Fruit fly (Drosophila melanogaster) whole organism, embryonic: Measurements from ENCODE around the gene CG42578.
A peak's percentile ranks its signal among the peaks of the same experiment; 100 is the strongest.

Experiments
- Adf1 ChIP-seq: fragments of 200-800 bp; sonication (Bioruptor generic); IDR thresholded peaks from 2 replicates; pipeline ENCODE4 v1.3.6; 2022; ENCODE audit warnings: missing biosample characterization, missing genetic modification characterization
- Blimp-1 ChIP-seq: fragments of 200-800 bp; sonication (Bioruptor generic); optimal IDR thresholded peaks from 3 replicates; lab custom pipeline; 2018; ENCODE audit warnings: missing biosample characterization, missing genetic modification characterization, mild to moderate bottlenecking, moderate library complexity, missing genetic modification reagents
- CG1024 ChIP-seq: fragments of 200-800 bp; sonication (Bioruptor generic); IDR thresholded peaks from 2 replicates; pipeline ENCODE4 v1.3.6; 2022; ENCODE audit warnings: missing biosample characterization, missing genetic modification characterization
- CG10462 ChIP-seq: fragments of 200-800 bp; sonication (Bioruptor generic); optimal IDR thresholded peaks from 2 replicates; lab custom pipeline; 2016; ENCODE audit warnings: missing biosample characterization, missing genetic modification characterization
- CG11247 ChIP-seq: fragments of 200-800 bp; sonication (Bioruptor generic); IDR thresholded peaks from 2 replicates; pipeline ENCODE4 v1.3.6; 2022; ENCODE audit warnings: missing biosample characterization, missing genetic modification characterization
- CG11723 ChIP-seq: fragments of 200-800 bp; sonication (Bioruptor generic); optimal IDR thresholded peaks from 2 replicates; lab custom pipeline; 2017; ENCODE audit warnings: missing biosample characterization, mild to moderate bottlenecking, missing genetic modification characterization
- CG12104 ChIP-seq: fragments of 200-800 bp; sonication (Bioruptor generic); optimal IDR thresholded peaks from 3 replicates; lab custom pipeline; 2016; ENCODE audit warnings: missing biosample characterization, missing genetic modification characterization
- CG13287 ChIP-seq: fragments of 200-800 bp; sonication (Bioruptor generic); IDR thresholded peaks from 2 replicates; pipeline ENCODE4 v1.3.6; 2022; ENCODE audit warnings: missing biosample characterization, missing genetic modification characterization; ENCODE audit not compliant: partially characterized antibody
- CG13296 ChIP-seq: fragments of 200-800 bp; sonication (Bioruptor generic); optimal IDR thresholded peaks from 3 replicates; lab custom pipeline; 2018; ENCODE audit warnings: missing biosample characterization, mild to moderate bottlenecking, missing genetic modification characterization
- CG13894 ChIP-seq: fragments of 200-800 bp; sonication (Bioruptor generic); optimal IDR thresholded peaks from 3 replicates; lab custom pipeline; 2018; ENCODE audit warnings: missing biosample characterization, mild to moderate bottlenecking, missing genetic modification characterization, moderate library complexity
- CG14050 ChIP-seq: fragments of 200-800 bp; sonication (Bioruptor generic); IDR thresholded peaks from 3 replicates; pipeline ENCODE4 v1.3.6; 2022; ENCODE audit warnings: missing biosample characterization, missing genetic modification characterization
- CG14965 ChIP-seq: fragments of 200-800 bp; sonication (Bioruptor generic); optimal IDR thresholded peaks from 2 replicates; lab custom pipeline; 2016; ENCODE audit warnings: missing biosample characterization, missing genetic modification characterization, borderline replicate concordance
- CG15011 ChIP-seq: fragments of 200-800 bp; sonication (Bioruptor generic); optimal IDR thresholded peaks from 3 replicates; lab custom pipeline; 2018; ENCODE audit warnings: missing biosample characterization, mild to moderate bottlenecking, missing genetic modification characterization
- CG17328 ChIP-seq: fragments of 200-800 bp; sonication (Bioruptor generic); IDR thresholded peaks from 2 replicates; pipeline ENCODE4 v1.3.6; 2022; ENCODE audit warnings: missing biosample characterization, missing genetic modification characterization
- CG2120 ChIP-seq: fragments of 200-800 bp; sonication (Bioruptor generic); optimal IDR thresholded peaks from 3 replicates; lab custom pipeline; 2016; ENCODE audit warnings: missing biosample characterization, missing genetic modification characterization
- CG30403 ChIP-seq: fragments of 200-800 bp; sonication (Bioruptor generic); optimal IDR thresholded peaks from 3 replicates; lab custom pipeline; 2016; ENCODE audit warnings: missing biosample characterization, missing genetic modification characterization
- CG32772 ChIP-seq: fragments of 200-800 bp; sonication (Bioruptor generic); IDR thresholded peaks from 2 replicates; pipeline ENCODE4 v1.3.6; 2022; ENCODE audit warnings: missing biosample characterization, missing genetic modification characterization
- CG4282 ChIP-seq: fragments of 200-800 bp; sonication (Bioruptor generic); optimal IDR thresholded peaks from 2 replicates; lab custom pipeline; 2016; ENCODE audit warnings: missing biosample characterization, missing genetic modification characterization
- CG4707 ChIP-seq: fragments of 200-800 bp; sonication (Bioruptor generic); optimal IDR thresholded peaks from 2 replicates; lab custom pipeline; 2018; ENCODE audit warnings: missing biosample characterization, mild to moderate bottlenecking, missing genetic modification characterization, moderate library complexity
- CG5245 ChIP-seq: fragments of 200-800 bp; sonication (Bioruptor generic); optimal IDR thresholded peaks from 3 replicates; lab custom pipeline; 2016; ENCODE audit warnings: missing biosample characterization, missing genetic modification characterization
- CG6791 ChIP-seq: fragments of 200-800 bp; sonication (Bioruptor generic); IDR thresholded peaks from 3 replicates; pipeline ENCODE4 v1.3.6; 2022; ENCODE audit warnings: missing biosample characterization, missing genetic modification characterization; ENCODE audit not compliant: partially characterized antibody
- CG9817 ChIP-seq: fragments of 200-800 bp; sonication (Bioruptor generic); optimal IDR thresholded peaks from 2 replicates; lab custom pipeline; 2018; ENCODE audit warnings: missing biosample characterization, mild to moderate bottlenecking, missing genetic modification characterization, moderate library complexity
- D19A ChIP-seq: fragments of 200-800 bp; optimal IDR thresholded peaks from 3 replicates; lab custom pipeline; 2019; ENCODE audit warnings: missing biosample characterization, mild to moderate bottlenecking, missing genetic modification characterization, moderate library complexity
- HHEX ChIP-seq: fragments of 200-800 bp; sonication (Bioruptor generic); optimal IDR thresholded peaks from 3 replicates; lab custom pipeline; 2017; ENCODE audit warnings: missing biosample characterization, mild to moderate bottlenecking, missing genetic modification characterization, missing genetic modification reagents
- Lhr ChIP-seq: fragments of 200-800 bp; sonication (Bioruptor generic); optimal IDR thresholded peaks from 3 replicates; lab custom pipeline; 2017; ENCODE audit warnings: mild to moderate bottlenecking, missing biosample characterization, missing genetic modification reagents, missing genetic modification characterization
- Myb ChIP-seq: fragments of 200-800 bp; sonication (Bioruptor generic); optimal IDR thresholded peaks from 2 replicates; lab custom pipeline; 2016; ENCODE audit warnings: missing biosample characterization, missing genetic modification characterization
- Oli ChIP-seq: fragments of 200-800 bp; sonication (Bioruptor generic); optimal IDR thresholded peaks from 2 replicates; lab custom pipeline; 2018; ENCODE audit warnings: missing biosample characterization, mild to moderate bottlenecking, missing genetic modification characterization, moderate library complexity
- Side ChIP-seq: fragments of 200-800 bp; sonication (Bioruptor generic); optimal IDR thresholded peaks from 2 replicates; lab custom pipeline; 2016; ENCODE audit warnings: missing biosample characterization, missing genetic modification characterization
- Sox102F ChIP-seq: fragments of 200-800 bp; sonication (Bioruptor generic); optimal IDR thresholded peaks from 2 replicates; lab custom pipeline; 2018; ENCODE audit warnings: missing biosample characterization, mild to moderate bottlenecking, missing genetic modification characterization, moderate library complexity
- Sry-δ ChIP-seq: fragments of 200-800 bp; sonication (Bioruptor generic); optimal IDR thresholded peaks from 2 replicates; lab custom pipeline; 2016; ENCODE audit warnings: missing biosample characterization, missing genetic modification characterization
- TFAM ChIP-seq: fragments of 200-800 bp; sonication (Bioruptor generic); optimal IDR thresholded peaks from 2 replicates; lab custom pipeline; 2017; ENCODE audit warnings: missing biosample characterization, missing genetic modification characterization, inconsistent platforms
- YL-1 ChIP-seq: fragments of 200-800 bp; sonication (Bioruptor generic); optimal IDR thresholded peaks from 3 replicates; lab custom pipeline; 2017; ENCODE audit warnings: missing biosample characterization, mild to moderate bottlenecking, missing genetic modification characterization
- bbx ChIP-seq: fragments of 200-800 bp; sonication (Bioruptor generic); IDR thresholded peaks from 2 replicates; pipeline ENCODE4 v1.3.6; 2022; ENCODE audit warnings: missing biosample characterization, missing genetic modification characterization; ENCODE audit not compliant: partially characterized antibody
- bcd ChIP-seq: fragments of 200-800 bp; sonication (Bioruptor generic); optimal IDR thresholded peaks from 2 replicates; lab custom pipeline; 2017; ENCODE audit warnings: missing biosample characterization, mild to moderate bottlenecking, missing genetic modification characterization
- chm ChIP-seq: fragments of 200-800 bp; sonication (Bioruptor generic); IDR thresholded peaks from 2 replicates; pipeline ENCODE4 v1.3.6; 2022; ENCODE audit warnings: missing biosample characterization, missing genetic modification characterization
- croc ChIP-seq: fragments of 200-800 bp; sonication (Bioruptor generic); conservative IDR thresholded peaks from 3 replicates; pipeline ENCODE4 v1.3.6; 2022; ENCODE audit warnings: missing biosample characterization, missing genetic modification characterization
- dpn ChIP-seq, 2 experiments: fragments of 200-800 bp; sonication (Bioruptor generic); optimal IDR thresholded peaks; 3 replicates each; lab custom pipeline; 2016; ENCODE audit warnings: missing biosample characterization in 2 of 2, missing genetic modification characterization in 2 of 2
- emc ChIP-seq: fragments of 200-800 bp; sonication (Bioruptor generic); optimal IDR thresholded peaks from 2 replicates; lab custom pipeline; 2016; ENCODE audit warnings: missing biosample characterization, missing genetic modification characterization
- ewg ChIP-seq: fragments of 200-800 bp; sonication (Bioruptor generic); optimal IDR thresholded peaks from 3 replicates; lab custom pipeline; 2017; ENCODE audit warnings: mild to moderate bottlenecking, missing biosample characterization, missing genetic modification reagents, missing genetic modification characterization
- nerfin-2 ChIP-seq: fragments of 200-800 bp; sonication (Bioruptor generic); IDR thresholded peaks from 2 replicates; pipeline ENCODE4 v1.3.6; 2022; ENCODE audit warnings: missing biosample characterization, missing genetic modification characterization; ENCODE audit not compliant: partially characterized antibody
- odd ChIP-seq: fragments of 200-800 bp; sonication (Bioruptor generic); optimal IDR thresholded peaks from 2 replicates; lab custom pipeline; 2017; ENCODE audit warnings: missing biosample characterization, mild to moderate bottlenecking, missing genetic modification characterization
- onecut ChIP-seq: fragments of 200-800 bp; sonication (Bioruptor generic); IDR thresholded peaks from 2 replicates; pipeline ENCODE4 v1.3.6; 2022; ENCODE audit warnings: missing biosample characterization, missing genetic modification characterization
- pb ChIP-seq: fragments of 200-800 bp; sonication (Bioruptor generic); optimal IDR thresholded peaks from 3 replicates; lab custom pipeline; 2016; ENCODE audit warnings: missing biosample characterization, missing genetic modification characterization
- pnt ChIP-seq: fragments of 200-800 bp; sonication (Bioruptor generic); optimal IDR thresholded peaks from 3 replicates; lab custom pipeline; 2016; ENCODE audit warnings: missing biosample characterization, missing genetic modification characterization
- run ChIP-seq: fragments of 200-800 bp; sonication (Bioruptor generic); optimal IDR thresholded peaks from 3 replicates; lab custom pipeline; 2018; ENCODE audit warnings: missing biosample characterization, mild to moderate bottlenecking, missing genetic modification characterization
- sr ChIP-seq: fragments of 200-800 bp; sonication (Bioruptor generic); IDR thresholded peaks from 3 replicates; pipeline ENCODE4 v1.3.6; 2022; ENCODE audit warnings: missing biosample characterization, missing genetic modification characterization
- tll ChIP-seq, 2 experiments: fragments of 200-800 bp in 1 of 2; fragments of >200 bp in 1 of 2; sonication (Bioruptor generic) in 1 of 2; optimal IDR thresholded peaks; 2 replicates each; lab custom pipeline; 2017 to 2019; ENCODE audit warnings: missing biosample characterization in 2 of 2, missing genetic modification characterization in 2 of 2, mild to moderate bottlenecking in 1 of 2, moderate library complexity in 1 of 2
- tx ChIP-seq: fragments of 200-800 bp; sonication (Bioruptor generic); optimal IDR thresholded peaks from 2 replicates; lab custom pipeline; 2016; ENCODE audit warnings: missing biosample characterization, missing genetic modification characterization
- zen ChIP-seq: fragments of 200-800 bp; sonication (Bioruptor generic); optimal IDR thresholded peaks from 3 replicates; lab custom pipeline; 2018; ENCODE audit warnings: missing biosample characterization, mild to moderate bottlenecking, missing genetic modification characterization, moderate library complexity
- zfh1 ChIP-seq: fragments of 200-800 bp; sonication (Bioruptor generic); IDR thresholded peaks from 3 replicates; pipeline ENCODE4 v1.3.6; 2022; ENCODE audit warnings: missing biosample characterization, missing genetic modification characterization

Gene CG42578

DNA sequence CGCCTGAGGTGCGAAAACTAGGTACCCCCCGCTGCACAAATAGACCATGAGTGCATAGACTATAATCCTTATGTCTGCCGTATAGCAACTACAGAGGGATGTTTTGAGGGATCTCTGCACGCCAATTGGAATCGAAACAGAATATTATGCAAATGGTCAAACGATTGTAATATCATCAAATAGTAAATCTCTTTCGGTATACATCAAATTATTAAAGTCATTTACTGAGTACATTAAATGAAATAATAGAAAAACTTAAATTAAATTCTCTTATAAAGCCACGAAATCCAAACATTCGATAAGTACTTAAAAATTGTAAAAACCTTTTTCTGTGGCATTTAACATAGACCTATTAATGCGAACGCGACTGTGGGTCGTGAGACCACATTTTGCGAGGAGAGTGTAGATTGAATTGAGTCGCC is 42.5 kb downstream of the CG42578 start (continued):
- TF ChIP-seq CG17328 (GFP tag; lab: Robert Waterston, UW) (peak; percentile 32; the same call in 1 of the 2 replicates), Side (no peak), emc (GFP tag; lab: Kevin White, UChicago) (peak; percentile 11), zen (tag; lab: Kevin White, UChicago) (peak; percentile 31), CG32772 (GFP tag; lab: Robert Waterston, UW) (peak; percentile 44; the same call in 1 of the 2 replicates), CG5245 (GFP tag; lab: Kevin White, UChicago) (no peak), tx (GFP tag; lab: Kevin White, UChicago) (no peak), Oli (tag; lab: Kevin White, UChicago) (peak; percentile 75), CG30403 (peak; percentile 71), CG13894 (tag; lab: Kevin White, UChicago) (no peak), Sry-δ (GFP tag; lab: Kevin White, UChicago) (no peak), CG13287 (no peak), onecut (GFP tag; lab: Robert Waterston, UW) (peak; percentile 23; the same call in 1 of the 2 replicates), dpn (GFP tag; optimal IDR thresholded peaks at IDR 0.05; lab: Kevin White, UChicago) (peak; percentile 14 to 64), odd (GFP tag; lab: Kevin White, UChicago) (peak; percentile 42), chm (GFP tag; lab: Robert Waterston, UW) (no peak), CG11247 (GFP tag; lab: Robert Waterston, UW) (no peak), zfh1 (no peak), bbx (GFP tag; lab: Robert Waterston, UW) (no peak), Blimp-1 (GFP tag; lab: Kevin White, UChicago) (peak; percentile 54), CG11723 (GFP tag; lab: Kevin White, UChicago) (peak; percentile 61), Myb (GFP tag; lab: Kevin White, UChicago) (peak; percentile 2), CG15011 (peak; percentile 50), bcd (GFP tag; lab: Kevin White, UChicago) (peak; percentile 65), run (tag; lab: Kevin White, UChicago) (peak; percentile 46), Adf1 (no peak), CG10462 (GFP tag; lab: Kevin White, UChicago) (no peak), CG6791 (GFP tag; lab: Robert Waterston, UW) (no peak), CG12104 (GFP tag; lab: Kevin White, UChicago) (peak; percentile 62), CG1024 (GFP tag; lab: Robert Waterston, UW) (no peak), sr (GFP tag; lab: Robert Waterston, UW) (no peak), croc (peak; percentile 18; the same call in 1 of the 3 replicates), CG9817 (tag; lab: Kevin White, UChicago) (peak; percentile 5), CG13296 (peak; percentile 54), Sox102F (GFP tag; lab: Kevin White, UChicago) (peak; percentile 61), pnt (GFP tag; lab: Kevin White, UChicago) (no peak), YL-1 (no peak), nerfin-2 (GFP tag; lab: Robert Waterston, UW) (no peak), CG2120 (GFP tag; lab: Kevin White, UChicago) (peak; percentile 36), pb (no peak), CG14965 (GFP tag; lab: Kevin White, UChicago) (no peak), CG4707 (GFP tag; lab: Kevin White, UChicago) (no peak), HHEX (GFP tag; lab: Kevin White, UChicago) (peak; percentile 56), CG14050 (GFP tag; lab: Robert Waterston, UW) (no peak), tll (GFP tag; optimal IDR thresholded peaks at IDR 0.05; lab: Kevin White, UChicago) (no peak), CG4282 (GFP tag; lab: Kevin White, UChicago) (no peak), TFAM (GFP tag; lab: Kevin White, UChicago) (no peak), Lhr (GFP tag; lab: Kevin White, UChicago) (peak; percentile 17), D19A (tag; lab: Kevin White, UChicago) (peak; percentile 63), ewg (GFP tag; lab: Kevin White, UChicago) (peak; percentile 30)
